Worm (Caenorhabditis elegans): ENCODE measurements around the gene T13H5.8.

Gene T13H5.8

DNA sequence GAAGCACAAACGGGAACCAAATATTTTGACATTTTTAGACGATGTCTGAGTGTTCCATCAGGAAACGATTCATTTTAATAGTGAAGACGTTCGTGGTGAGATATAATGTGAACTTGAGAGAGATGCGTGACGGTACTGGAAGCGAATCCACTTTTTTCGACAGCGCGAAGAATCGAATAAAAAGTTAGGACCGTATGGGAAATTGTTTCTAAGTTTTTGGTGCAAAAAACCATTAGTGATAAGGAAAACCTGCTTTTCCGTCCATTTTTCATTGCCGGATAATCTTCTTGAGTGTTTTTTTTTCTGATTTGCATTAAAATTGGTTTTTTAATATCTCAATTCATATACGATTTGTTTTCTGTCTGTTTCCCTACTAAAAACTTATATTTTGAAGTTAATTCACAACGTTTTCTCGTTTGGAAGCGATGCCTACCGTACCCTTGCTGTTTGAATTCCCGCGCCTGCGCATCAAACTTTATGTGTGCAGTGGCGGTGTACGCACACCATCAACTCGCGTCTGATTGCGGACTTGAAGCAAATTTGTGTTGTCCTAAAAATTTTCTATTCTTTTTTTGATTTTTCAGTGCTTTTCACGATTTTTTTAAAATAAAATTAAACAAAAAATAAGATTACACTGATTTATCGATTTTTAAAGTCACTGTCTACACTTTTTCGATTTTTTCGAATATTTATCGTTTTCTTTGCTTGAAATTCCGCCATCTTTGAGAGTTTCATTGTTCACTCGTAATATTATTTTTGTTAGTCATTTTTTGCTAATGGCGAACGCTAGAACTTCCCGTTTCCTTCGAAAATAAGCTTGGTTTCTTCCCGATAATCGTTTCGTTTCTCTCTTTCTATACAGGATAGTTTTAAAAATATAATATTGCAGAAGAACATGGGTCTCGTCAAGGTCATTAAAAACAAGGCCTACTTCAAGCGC, 51.0 kb downstream of the T13H5.8 start, which contains the start of the genes col-38 and rpl-5 (continued):
- TF ChIP-seq ceh-82 (tag; optimal IDR thresholded peaks at IDR 0.05): no peak
- TF ChIP-seq nhr-77 (tag; optimal IDR thresholded peaks at IDR 0.05): peak; percentile 93
- peak; percentile 67 for TF ChIP-seq mxl-3 (GFP tag; optimal IDR thresholded peaks at IDR 0.05)
- peak; percentile 92 for TF ChIP-seq mes-2 (tag; optimal IDR thresholded peaks at IDR 0.05; ENCODE audit: poor library complexity, severe bottlenecking)
- TF ChIP-seq fkh-10 (GFP tag; optimal IDR thresholded peaks at IDR 0.05): peak; percentile 90
- TF ChIP-seq madf-9 (GFP tag; conservative IDR thresholded peaks at IDR 0.05): no peak
- peak; percentile 34 for TF ChIP-seq nhr-25 (tag; optimal IDR thresholded peaks at IDR 0.05; ENCODE audit: borderline replicate concordance, insufficient read depth)
- 0 out of 2 replicates have a peak, but pooled peaks have one; percentile 62 for TF ChIP-seq php-3 (GFP tag; IDR thresholded peaks at IDR 0.05)
- TF ChIP-seq snpc-1.2 (GFP tag; IDR thresholded peaks at IDR 0.05): 0 out of 2 replicates have a peak, but pooled peaks have one; percentile 15
- TF ChIP-seq hmg-1.1 (GFP tag; IDR thresholded peaks at IDR 0.05): peak; percentile 79
- peak; percentile 96 for TF ChIP-seq dpl-1 (GFP tag; optimal IDR thresholded peaks at IDR 0.05)
- TF ChIP-seq F10B5.3 (tag; optimal IDR thresholded peaks at IDR 0.05): no peak
- TF ChIP-seq nhr-102 (tag; optimal IDR thresholded peaks at IDR 0.05): peak; percentile 66
- peak; percentile 89 for TF ChIP-seq hlh-30 (tag; optimal IDR thresholded peaks at IDR 0.05; ENCODE audit: insufficient read depth)
- no peak for TF ChIP-seq aly-2 (tag; optimal IDR thresholded peaks at IDR 0.05)
- TF ChIP-seq dmd-6 (GFP tag; IDR thresholded peaks at IDR 0.05): peak; percentile 60
- TF ChIP-seq zip-2 (tag; optimal IDR thresholded peaks at IDR 0.05): peak; percentile 7
- no peak for TF ChIP-seq lin-29 (GFP tag; IDR thresholded peaks at IDR 0.05)
- TF ChIP-seq ceh-62 (tag; optimal IDR thresholded peaks at IDR 0.05): no peak
- TF ChIP-seq ztf-7 (tag; optimal IDR thresholded peaks at IDR 0.05): no peak
- TF ChIP-seq ZK546.5 (tag; optimal IDR thresholded peaks at IDR 0.05): peak; percentile 26 to 93
- no peak for TF ChIP-seq D1046.2 (GFP tag; IDR thresholded peaks at IDR 0.05)
- no peak for TF ChIP-seq daf-12 (tag; optimal IDR thresholded peaks at IDR 0.05)
- TF ChIP-seq ctbp-1 (GFP tag; IDR thresholded peaks at IDR 0.05): no peak
- no peak for TF ChIP-seq tag-97 (GFP tag; IDR thresholded peaks at IDR 0.05)
- no peak for TF ChIP-seq daf-16 (GFP tag; optimal IDR thresholded peaks at IDR 0.05)
- TF ChIP-seq daf-16 (tag; optimal IDR thresholded peaks at IDR 0.05): peak; percentile 79
- peak; percentile 92 for TF ChIP-seq mep-1 (tag; optimal IDR thresholded peaks at IDR 0.05)
- TF ChIP-seq ces-1 (GFP tag; optimal IDR thresholded peaks at IDR 0.05): no peak
- no peak for TF ChIP-seq gei-8 (GFP tag; optimal IDR thresholded peaks at IDR 0.05)
- TF ChIP-seq dve-1 (tag; optimal IDR thresholded peaks at IDR 0.05; ENCODE audit: insufficient read depth): peak; percentile 90
- peak; percentile 53 for TF ChIP-seq duxl-1 (tag; optimal IDR thresholded peaks at IDR 0.05; ENCODE audit: poor library complexity)
- peak; percentile 89 to 98 for TF ChIP-seq lsy-2 (tag; optimal IDR thresholded peaks at IDR 0.05)
- TF ChIP-seq lir-3 (tag; optimal IDR thresholded peaks at IDR 0.05): no peak
- TF ChIP-seq mdl-1 (tag; optimal IDR thresholded peaks at IDR 0.05): peak in 1 of 2 experiments; percentile 19
- no peak for TF ChIP-seq fos-1 (tag; optimal IDR thresholded peaks at IDR 0.05)
- no peak for TF ChIP-seq R02D3.7 (tag; optimal IDR thresholded peaks at IDR 0.05)
- no peak for TF ChIP-seq egl-43 (GFP tag; IDR thresholded peaks at IDR 0.05)
- peak; percentile 69 for TF ChIP-seq T26A8.4 (GFP tag; IDR thresholded peaks at IDR 0.05)
- no peak for TF ChIP-seq pha-4 (GFP tag; IDR thresholded peaks at IDR 0.05)
- peak; percentile 84 for TF ChIP-seq pha-4 (tag; optimal IDR thresholded peaks at IDR 0.05)
- TF ChIP-seq tra-1 (GFP tag; IDR thresholded peaks at IDR 0.05): no peak
- TF ChIP-seq ceh-28 (tag; optimal IDR thresholded peaks at IDR 0.05): no peak
- no peak for TF ChIP-seq nhr-76 (tag; optimal IDR thresholded peaks at IDR 0.05)
- no peak for TF ChIP-seq mxl-2 (GFP tag; conservative IDR thresholded peaks at IDR 0.05)
- TF ChIP-seq Y5F2A.4 (GFP tag; optimal IDR thresholded peaks at IDR 0.05): no peak
- TF ChIP-seq mdt-29 (GFP tag; IDR thresholded peaks at IDR 0.05): no peak
- TF ChIP-seq lin-39 (tag; optimal IDR thresholded peaks at IDR 0.05): no peak
